Worm (Caenorhabditis elegans): ENCODE measurements around the gene glb-32.

Gene glb-32

ce11 chrV:5038449-5038848 lies 50.9 kb downstream of the glb-32 start:
- TF ChIP-seq unc-62 (GFP tag; optimal IDR thresholded peaks at IDR 0.05 in 1 of 2) (peak in 1 of 2 experiments; percentile 81), unc-62 (tag; optimal IDR thresholded peaks at IDR 0.05) (no peak), madf-9 (GFP tag; conservative IDR thresholded peaks at IDR 0.05) (no peak)
